Worm (Caenorhabditis elegans): ENCODE data around the gene C07B5.3.

The C07B5.3 gene

ce11 chrX:9560931-9561330, 37.9 kb upstream of the C07B5.3 start (continued):
- TF ChIP-seq snpc-1.2 (GFP tag; IDR thresholded peaks at IDR 0.05) = no peak
- no peak for TF ChIP-seq lin-39 (tag; optimal IDR thresholded peaks at IDR 0.05)
- no peak for TF ChIP-seq F49E8.2 (tag; optimal IDR thresholded peaks at IDR 0.05; ENCODE audit: borderline replicate concordance)
- no peak for TF ChIP-seq F37D6.2 (tag; optimal IDR thresholded peaks at IDR 0.05)

ce11 chrX:9556038-9556437, 33.0 kb upstream of the C07B5.3 start:
- TF ChIP-seq aha-1 (tag) = peak; percentile 65
- TF ChIP-seq ctbp-1 (GFP tag; IDR thresholded peaks at IDR 0.05) = no peak

ce11 chrX:9555238-9555637, 32.2 kb upstream of the C07B5.3 start:
- no peak for TF ChIP-seq hlh-30 (tag; optimal IDR thresholded peaks at IDR 0.05; ENCODE audit: insufficient read depth)
- TF ChIP-seq zip-11 (GFP tag; IDR thresholded peaks at IDR 0.05) = no peak
- peak in 1 of 2 experiments; percentile 56 for TF ChIP-seq unc-62 (GFP tag; optimal IDR thresholded peaks at IDR 0.05 in 1 of 2)
- TF ChIP-seq unc-62 (tag; optimal IDR thresholded peaks at IDR 0.05) = no peak
- no peak for TF ChIP-seq gei-8 (GFP tag; optimal IDR thresholded peaks at IDR 0.05)

ce11 chrX:9553095-9553494, 30.1 kb upstream of the C07B5.3 start:
- TF ChIP-seq saeg-2 (GFP tag; IDR thresholded peaks at IDR 0.05) = no peak
- no peak for TF ChIP-seq egl-27 (tag; optimal IDR thresholded peaks at IDR 0.05)
- peak; percentile 80 for TF ChIP-seq hlh-11 (tag; optimal IDR thresholded peaks at IDR 0.05)
- TF ChIP-seq nhr-237 (tag; optimal IDR thresholded peaks at IDR 0.05) = no peak
- TF ChIP-seq mdl-1 (tag; optimal IDR thresholded peaks at IDR 0.05) = peak in 1 of 2 experiments; percentile 83
- peak; percentile 81 for TF ChIP-seq hlh-30 (tag; optimal IDR thresholded peaks at IDR 0.05; ENCODE audit: insufficient read depth)
- TF ChIP-seq dpl-1 (GFP tag; optimal IDR thresholded peaks at IDR 0.05) = peak; percentile 10
- TF ChIP-seq nhr-10 (tag; optimal IDR thresholded peaks at IDR 0.05) = peak; percentile 6
- TF ChIP-seq T20F7.1 (GFP tag; optimal IDR thresholded peaks at IDR 0.05) = no peak
- TF ChIP-seq unc-62 (GFP tag; optimal IDR thresholded peaks at IDR 0.05 in 1 of 2) = peak in 1 of 2 experiments; percentile 88
- TF ChIP-seq unc-62 (tag; optimal IDR thresholded peaks at IDR 0.05) = no peak
- peak; percentile 76 for TF ChIP-seq dve-1 (tag; optimal IDR thresholded peaks at IDR 0.05; ENCODE audit: insufficient read depth)
- TF ChIP-seq daf-16 (GFP tag; optimal IDR thresholded peaks at IDR 0.05) = no peak
- peak; percentile 80 for TF ChIP-seq daf-16 (tag; optimal IDR thresholded peaks at IDR 0.05)
- peak; percentile 89 for TF ChIP-seq dmd-6 (GFP tag; IDR thresholded peaks at IDR 0.05)
- TF ChIP-seq aha-1 (tag) = peak; percentile 94
- TF ChIP-seq nhr-28 (tag; optimal IDR thresholded peaks at IDR 0.05) = peak; percentile 98
- no peak for TF ChIP-seq madf-9 (GFP tag; conservative IDR thresholded peaks at IDR 0.05)
- peak; percentile 64 for TF ChIP-seq mep-1 (tag; optimal IDR thresholded peaks at IDR 0.05)
- peak in 1 of 2 experiments; percentile 55 for TF ChIP-seq lsy-2 (tag; optimal IDR thresholded peaks at IDR 0.05)
- TF ChIP-seq nhr-25 (tag; optimal IDR thresholded peaks at IDR 0.05; ENCODE audit: borderline replicate concordance, insufficient read depth) = peak; percentile 86
- peak; percentile 80 for TF ChIP-seq mxl-3 (GFP tag; optimal IDR thresholded peaks at IDR 0.05)
- peak; percentile 37 for TF ChIP-seq mes-2 (tag; optimal IDR thresholded peaks at IDR 0.05; ENCODE audit: poor library complexity, severe bottlenecking)
- peak; percentile 83 for TF ChIP-seq nhr-77 (tag; optimal IDR thresholded peaks at IDR 0.05)
- TF ChIP-seq pqm-1 (tag; optimal IDR thresholded peaks at IDR 0.05) = peak; percentile 79

- TF ChIP-seq ztf-7 (tag; optimal IDR thresholded peaks at IDR 0.05) = no peak
- TF ChIP-seq hlh-11 (tag; optimal IDR thresholded peaks at IDR 0.05) = peak; percentile 58
- peak; percentile 44 for TF ChIP-seq dve-1 (tag; optimal IDR thresholded peaks at IDR 0.05; ENCODE audit: insufficient read depth)
- peak; percentile 35 for TF ChIP-seq dpl-1 (GFP tag; optimal IDR thresholded peaks at IDR 0.05)
- TF ChIP-seq aha-1 (tag) = peak; percentile 95
- TF ChIP-seq rbr-2 (tag; optimal IDR thresholded peaks at IDR 0.05) = peak; percentile 32
- TF ChIP-seq lin-29 (GFP tag; IDR thresholded peaks at IDR 0.05) = no peak
- TF ChIP-seq mxl-3 (GFP tag; optimal IDR thresholded peaks at IDR 0.05) = peak; percentile 46
- TF ChIP-seq egl-43 (GFP tag; IDR thresholded peaks at IDR 0.05) = peak; percentile 74
- peak; percentile 64 for TF ChIP-seq mes-2 (tag; optimal IDR thresholded peaks at IDR 0.05; ENCODE audit: poor library complexity, severe bottlenecking)
- TF ChIP-seq ceh-20 (GFP tag; IDR thresholded peaks at IDR 0.05) = peak; percentile 40; the same call in 1 of the 2 replicates
- TF ChIP-seq daf-16 (GFP tag; optimal IDR thresholded peaks at IDR 0.05) = no peak
- TF ChIP-seq daf-16 (tag; optimal IDR thresholded peaks at IDR 0.05) = peak; percentile 53
- TF ChIP-seq dmd-6 (GFP tag; IDR thresholded peaks at IDR 0.05) = peak; percentile 44; the same call in 1 of the 2 replicates
- TF ChIP-seq lin-38 (GFP tag; IDR thresholded peaks at IDR 0.05) = peak; percentile 28; the same call in 1 of the 2 replicates
- TF ChIP-seq hif-1 (tag; optimal IDR thresholded peaks at IDR 0.05) = no peak
- no peak for TF ChIP-seq attf-4 (tag; optimal IDR thresholded peaks at IDR 0.05)
- no peak for TF ChIP-seq lin-15B (tag; optimal IDR thresholded peaks at IDR 0.05)
- peak; percentile 69 for TF ChIP-seq nhr-28 (tag; optimal IDR thresholded peaks at IDR 0.05)
- 0 out of 2 replicates have a peak, but pooled peaks have one; percentile 4 for TF ChIP-seq madf-9 (GFP tag; conservative IDR thresholded peaks at IDR 0.05)
- TF ChIP-seq hlh-30 (tag; optimal IDR thresholded peaks at IDR 0.05; ENCODE audit: insufficient read depth) = peak; percentile 81
- peak; percentile 55 for TF ChIP-seq hmg-1.1 (GFP tag; IDR thresholded peaks at IDR 0.05)
Measured at ce11 chrX:9552404-9552803, 29.4 kb upstream of the C07B5.3 start.
